Fruit fly (Drosophila melanogaster): ENCODE measurements around the gene CG7632.

CG7632 gene

dm6 chr3L:21280996-21281691 is 23.4 kb upstream of the CG7632 start, which contains the start of gene ppl (continued):
- TF ChIP-seq dysf (GFP tag; IDR thresholded peaks at IDR 0.05) (no peak), slp2 (GFP tag; optimal IDR thresholded peaks at IDR 0.05) (no peak), CG12769 (tag; optimal IDR thresholded peaks at IDR 0.05) (peak; percentile 32), psq (GFP tag; optimal IDR thresholded peaks at IDR 0.05) (no peak), CG17385 (GFP tag; optimal IDR thresholded peaks at IDR 0.05) (no peak), CG15601 (tag; optimal IDR thresholded peaks at IDR 0.05) (peak; percentile 7), CG1603 (tag; optimal IDR thresholded peaks at IDR 0.05) (peak; percentile 64), CG9876 (GFP tag; optimal IDR thresholded peaks at IDR 0.05) (no peak), CG5953 (GFP tag; IDR thresholded peaks at IDR 0.05) (no peak), CG1602 (GFP tag; optimal IDR thresholded peaks at IDR 0.05) (no peak), nau (GFP tag; optimal IDR thresholded peaks at IDR 0.05) (no peak), CG12744 (GFP tag; optimal IDR thresholded peaks at IDR 0.05) (no peak), Dad (GFP tag; optimal IDR thresholded peaks at IDR 0.05) (no peak), CG1832 (GFP tag; optimal IDR thresholded peaks at IDR 0.05) (no peak), CG8089 (GFP tag; optimal IDR thresholded peaks at IDR 0.05) (no peak), ab (GFP tag; optimal IDR thresholded peaks at IDR 0.05) (no peak), MESR4 (GFP tag; optimal IDR thresholded peaks at IDR 0.05) (peak; percentile 42), CG12155 (GFP tag; optimal IDR thresholded peaks at IDR 0.05) (no peak), Dfd (GFP tag; optimal IDR thresholded peaks at IDR 0.05) (no peak), CG13287 (GFP tag; IDR thresholded peaks at IDR 0.05; ENCODE audit: partially characterized antibody) (peak; percentile 73), nerfin-1 (tag; optimal IDR thresholded peaks at IDR 0.05) (peak; percentile 13), CG13424 (tag; optimal IDR thresholded peaks at IDR 0.05) (peak; percentile 5), CG8924 (tag; optimal IDR thresholded peaks at IDR 0.05) (no peak), chinmo (GFP tag; IDR thresholded peaks at IDR 0.05; ENCODE audit: partially characterized antibody) (0 out of 4 replicates have a peak, but pooled peaks have one; percentile 42), lbe (GFP tag; optimal IDR thresholded peaks at IDR 0.05) (peak; percentile 26), chif (GFP tag; optimal IDR thresholded peaks at IDR 0.05) (no peak), CG4282 (GFP tag; optimal IDR thresholded peaks at IDR 0.05) (peak; percentile 1), Asciz (GFP tag; optimal IDR thresholded peaks at IDR 0.05) (no peak), disco-r (GFP tag; optimal IDR thresholded peaks at IDR 0.05) (no peak), Hsf (GFP tag; optimal IDR thresholded peaks at IDR 0.05) (no peak), vvl (GFP tag; IDR thresholded peaks at IDR 0.05) (peak; percentile 31; the same call in 1 of the 2 replicates), twi (tag; optimal IDR thresholded peaks at IDR 0.05) (no peak), CG17359 (tag; optimal IDR thresholded peaks at IDR 0.05) (peak; percentile 20), Hey (tag; optimal IDR thresholded peaks at IDR 0.05) (no peak), Adf1 (GFP tag; IDR thresholded peaks at IDR 0.05) (no peak), Dp (GFP tag; optimal IDR thresholded peaks at IDR 0.05) (peak; percentile 91), CG34224 (GFP tag; IDR thresholded peaks at IDR 0.05; ENCODE audit: partially characterized antibody) (peak; percentile 66), chn (GFP tag; optimal IDR thresholded peaks at IDR 0.05) (no peak), Pdp1 (GFP tag; optimal IDR thresholded peaks at IDR 0.05) (peak in 1 of 2 experiments; percentile 81), wek (GFP tag; optimal IDR thresholded peaks at IDR 0.05) (no peak), Ets65A (GFP tag) (no peak), CG30403 (GFP tag; optimal IDR thresholded peaks at IDR 0.05) (no peak), CG3281 (GFP tag; optimal IDR thresholded peaks at IDR 0.05) (no peak), bbx (GFP tag; IDR thresholded peaks at IDR 0.05; ENCODE audit: partially characterized antibody) (peak; percentile 50), CG12071 (GFP tag; optimal IDR thresholded peaks at IDR 0.05) (no peak), HLH3B (GFP tag; IDR thresholded peaks at IDR 0.05) (no peak), NC2β (GFP tag; optimal IDR thresholded peaks at IDR 0.05) (peak; percentile 4), Dip2 (GFP tag; IDR thresholded peaks at IDR 0.05) (no peak), NK7.1 (GFP tag; optimal IDR thresholded peaks at IDR 0.05) (no peak), CG6683 (GFP tag; optimal IDR thresholded peaks at IDR 0.05) (no peak)
